Fruit fly (Drosophila melanogaster) whole organism, pupa: ENCODE data around the gene Spec2.

Experiments
- CG10348 ChIP-seq: fragments of 200-800 bp; sonication (Bioruptor generic); IDR thresholded peaks from 2 replicates; pipeline ENCODE4 v1.3.6; 2022; ENCODE audit warnings: missing biosample characterization, missing genetic modification characterization
- CG12605 ChIP-seq: fragments of 200-800 bp; sonication (Bioruptor generic); IDR thresholded peaks from 2 replicates; pipeline ENCODE4 v1.3.6; 2022; ENCODE audit warnings: missing biosample characterization, missing genetic modification characterization
- CG13204 ChIP-seq: fragments of 200-800 bp; sonication (Bioruptor generic); optimal IDR thresholded peaks from 2 replicates; lab custom pipeline; 2018; ENCODE audit warnings: missing biosample characterization, mild to moderate bottlenecking, missing genetic modification characterization, moderate library complexity
- CG14655 ChIP-seq: fragments of 200-800 bp; sonication (Bioruptor generic); optimal IDR thresholded peaks from 3 replicates; lab custom pipeline; 2017; ENCODE audit warnings: mild to moderate bottlenecking, missing biosample characterization, missing genetic modification reagents, missing genetic modification characterization
- CG15710 ChIP-seq: fragments of 200-800 bp; sonication (Bioruptor generic); optimal IDR thresholded peaks from 2 replicates; lab custom pipeline; 2018; ENCODE audit warnings: missing biosample characterization, mild to moderate bottlenecking, missing genetic modification characterization, moderate library complexity
- CG17806 ChIP-seq: fragments of 200-800 bp; sonication (Bioruptor generic); optimal IDR thresholded peaks from 2 replicates; lab custom pipeline; 2018; ENCODE audit warnings: missing biosample characterization, mild to moderate bottlenecking, missing genetic modification characterization, moderate library complexity
- CG32121 ChIP-seq: fragments of 200-800 bp; sonication (Bioruptor generic); IDR thresholded peaks from 2 replicates; pipeline ENCODE4 v1.3.6; 2022; ENCODE audit warnings: missing biosample characterization, missing genetic modification characterization
- CG34367 ChIP-seq: fragments of 200-800 bp; sonication (Bioruptor generic); optimal IDR thresholded peaks from 2 replicates; lab custom pipeline; 2018; ENCODE audit warnings: missing biosample characterization, mild to moderate bottlenecking, missing genetic modification characterization
- CG4496 ChIP-seq: fragments of 200-800 bp; sonication (Bioruptor generic); IDR thresholded peaks from 3 replicates; pipeline ENCODE4 v1.3.6; 2022; ENCODE audit warnings: missing biosample characterization, missing genetic modification characterization
- CG8159 ChIP-seq: fragments of 200-800 bp; sonication (Bioruptor generic); optimal IDR thresholded peaks from 3 replicates; lab custom pipeline; 2018; ENCODE audit warnings: missing biosample characterization, mild to moderate bottlenecking, missing genetic modification characterization, moderate library complexity
- CG8301 ChIP-seq: fragments of 200-800 bp; sonication (Bioruptor generic); optimal IDR thresholded peaks from 2 replicates; lab custom pipeline; 2018; ENCODE audit warnings: missing biosample characterization, mild to moderate bottlenecking, missing genetic modification characterization
- CG9948 ChIP-seq: fragments of 200-800 bp; sonication (Bioruptor generic); optimal IDR thresholded peaks from 2 replicates; lab custom pipeline; 2018; ENCODE audit warnings: missing biosample characterization, mild to moderate bottlenecking, missing genetic modification characterization, moderate library complexity
- EcR ChIP-seq: fragments of 200-800 bp; sonication (Bioruptor generic); optimal IDR thresholded peaks from 3 replicates; lab custom pipeline; 2019; ENCODE audit warnings: missing biosample characterization, missing genetic modification characterization, mild to moderate bottlenecking, moderate library complexity, missing genetic modification reagents
- Ets98B ChIP-seq: fragments of 200-800 bp; sonication (Bioruptor generic); IDR thresholded peaks from 2 replicates; pipeline ENCODE4 v1.3.6; 2022; ENCODE audit warnings: missing biosample characterization, missing genetic modification characterization
- Pif1A ChIP-seq: fragments of 200-800 bp; sonication (Bioruptor generic); optimal IDR thresholded peaks from 3 replicates; lab custom pipeline; 2016; ENCODE audit warnings: missing biosample characterization, missing genetic modification characterization
- Pif1B ChIP-seq: fragments of 200-800 bp; sonication (Bioruptor generic); optimal IDR thresholded peaks from 3 replicates; lab custom pipeline; 2016; ENCODE audit warnings: missing biosample characterization, missing genetic modification characterization
- Snoo ChIP-seq: fragments of 200-800 bp; sonication (Bioruptor generic); optimal IDR thresholded peaks from 3 replicates; lab custom pipeline; 2017; ENCODE audit warnings: missing biosample characterization, mild to moderate bottlenecking, missing genetic modification characterization, inconsistent platforms
- fd96Ca ChIP-seq: fragments of 200-800 bp; sonication (Bioruptor generic); IDR thresholded peaks from 3 replicates; pipeline ENCODE4 v1.3.6; 2022; ENCODE audit warnings: missing biosample characterization, missing genetic modification characterization
- gl ChIP-seq: fragments of 200-800 bp; sonication (Bioruptor generic); optimal IDR thresholded peaks from 2 replicates; lab custom pipeline; 2018; ENCODE audit warnings: missing biosample characterization, mild to moderate bottlenecking, missing genetic modification characterization
- rn ChIP-seq: fragments of 200-800 bp; sonication (Bioruptor generic); IDR thresholded peaks from 2 replicates; pipeline ENCODE4 v1.3.6; 2022; ENCODE audit warnings: missing biosample characterization, missing genetic modification characterization

The Spec2 gene

dm6 chr3R:5594878-5595277 is 29.0 kb downstream of the Spec2 start:
- 0 out of 2 replicates have a peak, but pooled peaks have one; percentile 20 for TF ChIP-seq CG12605
- no peak for TF ChIP-seq CG4496

- TF ChIP-seq gl (tag; lab: Kevin White, UChicago), result no peak
- TF ChIP-seq CG17806 (tag; lab: Kevin White, UChicago), result no peak
- 0 out of 3 replicates have a peak, but pooled peaks have one; percentile 34 for TF ChIP-seq CG4496
- TF ChIP-seq EcR (GFP tag; lab: Kevin White, UChicago), result peak; percentile 30
- no peak for TF ChIP-seq Snoo (tag; lab: Kevin White, UChicago)
Measured at dm6 chr3R:5592009-5592572, 31.8 kb downstream of the Spec2 start.

dm6 chr3R:5591398-5591853 is 32.5 kb downstream of the Spec2 start, which contains the start of the genes noi and Vha26:
Gene noi, minus strand, starts transcription at chr3R:5591459.
Gene Vha26, plus strand, starts transcription at chr3R:5591763.
- no peak for TF ChIP-seq CG8159 (tag; lab: Kevin White, UChicago)
- no peak for TF ChIP-seq CG9948 (tag; lab: Kevin White, UChicago)
- TF ChIP-seq Pif1A, result no peak
- peak; percentile 15 for TF ChIP-seq CG15710 (tag; lab: Kevin White, UChicago)

dm6 chr3R:5588573-5588972 is 35.4 kb downstream of the Spec2 start, which contains the start of gene PolZ2:
Gene PolZ2, plus strand, starts transcription at chr3R:5588873.
- TF ChIP-seq CG17806 (tag; lab: Kevin White, UChicago) (no peak), Pif1B (GFP tag; lab: Kevin White, UChicago) (no peak), Pif1A (no peak), CG10348 (GFP tag; lab: Robert Waterston, UW) (no peak), CG8301 (tag; lab: Kevin White, UChicago) (no peak), Snoo (tag; lab: Kevin White, UChicago) (no peak), CG14655 (GFP tag; lab: Kevin White, UChicago) (no peak), Ets98B (GFP tag; lab: Robert Waterston, UW) (no peak), CG4496 (no peak), CG12605 (no peak), CG32121 (GFP tag; lab: Robert Waterston, UW) (no peak), EcR (GFP tag; lab: Kevin White, UChicago) (no peak), CG9948 (tag; lab: Kevin White, UChicago) (no peak), CG15710 (tag; lab: Kevin White, UChicago) (no peak), CG34367 (tag; lab: Kevin White, UChicago) (no peak), CG8159 (tag; lab: Kevin White, UChicago) (no peak), rn (GFP tag; lab: Robert Waterston, UW) (no peak), fd96Ca (GFP tag; lab: Robert Waterston, UW) (no peak)

dm6 chr3R:5587863-5588519 is 35.9 kb downstream of the Spec2 start, which contains the start of gene CG2926:
Gene CG2926, minus strand, starts transcription at chr3R:5588380.
- no peak for TF ChIP-seq Pif1B (GFP tag; lab: Kevin White, UChicago)
- no peak for TF ChIP-seq CG9948 (tag; lab: Kevin White, UChicago)
- TF ChIP-seq CG4496, result 0 out of 3 replicates have a peak, but pooled peaks have one; percentile 46
- no peak for TF ChIP-seq fd96Ca (GFP tag; lab: Robert Waterston, UW)
- no peak for TF ChIP-seq CG17806 (tag; lab: Kevin White, UChicago)
- no peak for TF ChIP-seq Pif1A
- TF ChIP-seq CG13204 (GFP tag; lab: Kevin White, UChicago), result no peak
- TF ChIP-seq CG32121 (GFP tag; lab: Robert Waterston, UW), result 0 out of 2 replicates have a peak, but pooled peaks have one; percentile 32
- TF ChIP-seq EcR (GFP tag; lab: Kevin White, UChicago), result no peak
- no peak for TF ChIP-seq Snoo (tag; lab: Kevin White, UChicago)
- no peak for TF ChIP-seq CG14655 (GFP tag; lab: Kevin White, UChicago)
- no peak for TF ChIP-seq CG10348 (GFP tag; lab: Robert Waterston, UW)
- TF ChIP-seq rn (GFP tag; lab: Robert Waterston, UW), result 0 out of 2 replicates have a peak, but pooled peaks have one; percentile 12
- TF ChIP-seq Ets98B (GFP tag; lab: Robert Waterston, UW), result peak; percentile 19; the same call in 1 of the 2 replicates
- 0 out of 2 replicates have a peak, but pooled peaks have one; percentile 32 for TF ChIP-seq CG12605

- TF ChIP-seq rn (GFP tag; lab: Robert Waterston, UW), result no peak
- TF ChIP-seq EcR (GFP tag; lab: Kevin White, UChicago), result peak; percentile 94
Measured at dm6 chr3R:5573883-5574282, 50.0 kb downstream of the Spec2 start.
